Worm (Caenorhabditis elegans) whole organism, L2 larva: ENCODE data around the gene fbxb-48.

Source experiments
- aly-2 ChIP-seq: fragments of 150-350 bp; optimal IDR thresholded peaks from 2 replicates; lab custom pipeline; 2014; ENCODE audit warnings: missing biosample characterization, missing genetic modification characterization
- egl-27 ChIP-seq: sonication (generic microtip); optimal IDR thresholded peaks from 3 replicates; lab custom pipeline; 2017; ENCODE audit warnings: missing biosample characterization, missing genetic modification reagents, missing genetic modification characterization
- elt-1 ChIP-seq: fragments of 150-350 bp; optimal IDR thresholded peaks from 2 replicates; lab custom pipeline; 2014; ENCODE audit warnings: missing biosample characterization, missing genetic modification characterization
- elt-3 ChIP-seq: sonication (generic microtip); optimal IDR thresholded peaks from 2 replicates; lab custom pipeline; 2017; ENCODE audit warnings: missing biosample characterization, missing genetic modification characterization
- mbf-1 ChIP-seq: sonication (generic microtip); optimal IDR thresholded peaks from 2 replicates; lab custom pipeline; 2017; ENCODE audit warnings: missing biosample characterization, missing genetic modification characterization
- mdl-1 ChIP-seq, 2 experiments: fragments of 150-350 bp in 1 of 2; sonication (generic microtip) in 1 of 2; optimal IDR thresholded peaks; 2 replicates each; lab custom pipeline; 2017; ENCODE audit warnings: missing biosample characterization in 2 of 2, missing genetic modification characterization in 2 of 2
- nhr-6 ChIP-seq: fragments of 150-350 bp; optimal IDR thresholded peaks from 2 replicates; lab custom pipeline; 2014; ENCODE audit warnings: missing biosample characterization, missing genetic modification characterization
- unc-62 ChIP-seq: fragments of 150-350 bp; optimal IDR thresholded peaks from 2 replicates; lab custom pipeline; 2014; ENCODE audit warnings: missing biosample characterization, missing genetic modification reagents, missing genetic modification characterization
- zag-1 ChIP-seq: fragments of 150-350 bp; optimal IDR thresholded peaks from 2 replicates; lab custom pipeline; 2014; ENCODE audit warnings: missing biosample characterization, missing genetic modification characterization

- TF ChIP-seq mbf-1 = no peak
- no peak for TF ChIP-seq elt-3 (tag; lab: Kevin White, UChicago)
- no peak for TF ChIP-seq unc-62 (GFP tag; lab: Kevin White, UChicago)
- TF ChIP-seq aly-2 (tag; lab: Kevin White, UChicago) = no peak
- TF ChIP-seq mdl-1 (tag; optimal IDR thresholded peaks at IDR 0.05; lab: Kevin White, UChicago) = no peak
- TF ChIP-seq egl-27 (tag; lab: Kevin White, UChicago) = no peak
- TF ChIP-seq elt-1 (tag; lab: Kevin White, UChicago) = no peak
- TF ChIP-seq zag-1 = no peak
- TF ChIP-seq nhr-6 = no peak
These were observed 22.2 kb upstream of the fbxb-48 start, which contains the start of gene K07G6.1 for ce11 chrII:1741248-1741647.
